Fruit fly (Drosophila melanogaster): ENCODE results near the gene CG31668.

The CG31668 gene

dm6 chr2L:2227316-2227715 is 21.4 kb upstream of the CG31668 start (continued):
- TF ChIP-seq Trl (optimal IDR thresholded peaks at IDR 0.05), result peak; percentile 43 to 50
- no peak for TF ChIP-seq Trl (GFP tag; optimal IDR thresholded peaks at IDR 0.05)
- TF ChIP-seq CG6654 (GFP tag; optimal IDR thresholded peaks at IDR 0.05), result no peak
- TF ChIP-seq dan (GFP tag; IDR thresholded peaks at IDR 0.05), result no peak
- TF ChIP-seq CG3847 (GFP tag; IDR thresholded peaks at IDR 0.05), result no peak
- TF ChIP-seq MBD-R2 (GFP tag; IDR thresholded peaks at IDR 0.05), result no peak
- no peak for TF ChIP-seq Vsx1 (GFP tag; optimal IDR thresholded peaks at IDR 0.05)
- TF ChIP-seq CG4820 (GFP tag; optimal IDR thresholded peaks at IDR 0.05), result no peak
- no peak for TF ChIP-seq CG6175 (GFP tag; IDR thresholded peaks at IDR 0.05)
- peak; percentile 23 for TF ChIP-seq zfh2 (GFP tag; optimal IDR thresholded peaks at IDR 0.05)
- peak; percentile 91 for TF ChIP-seq ci (GFP tag; IDR thresholded peaks at IDR 0.05)
- peak; percentile 46 for TF ChIP-seq gcm (GFP tag; optimal IDR thresholded peaks at IDR 0.05)
- TF ChIP-seq NK7.1 (GFP tag; optimal IDR thresholded peaks at IDR 0.05), result no peak
- TF ChIP-seq vvl (GFP tag; IDR thresholded peaks at IDR 0.05), result peak; percentile 86
- TF ChIP-seq Eip74EF (GFP tag; optimal IDR thresholded peaks at IDR 0.05), result no peak
- no peak for TF ChIP-seq sd (tag; optimal IDR thresholded peaks at IDR 0.05)
- TF ChIP-seq B-H1 (GFP tag; IDR thresholded peaks at IDR 0.05), result peak; percentile 35; the same call in 1 of the 3 replicates
- peak; percentile 69 for TF ChIP-seq dysf (GFP tag; IDR thresholded peaks at IDR 0.05)
- TF ChIP-seq insv (GFP tag; optimal IDR thresholded peaks at IDR 0.05), result no peak
- TF ChIP-seq CG2875 (GFP tag; optimal IDR thresholded peaks at IDR 0.05), result peak; percentile 54
- no peak for TF ChIP-seq hbn (GFP tag; IDR thresholded peaks at IDR 0.05; ENCODE audit: partially characterized antibody)
- TF ChIP-seq disco-r (GFP tag; optimal IDR thresholded peaks at IDR 0.05), result no peak
- no peak for TF ChIP-seq CG12299 (tag; optimal IDR thresholded peaks at IDR 0.05)
- no peak for TF ChIP-seq Tbp (GFP tag; optimal IDR thresholded peaks at IDR 0.05)
- TF ChIP-seq NfI (GFP tag; optimal IDR thresholded peaks at IDR 0.05), result peak; percentile 34
- TF ChIP-seq CG17186 (GFP tag; optimal IDR thresholded peaks at IDR 0.05), result no peak
- no peak for TF ChIP-seq schlank (tag; optimal IDR thresholded peaks at IDR 0.05)
- peak; percentile 35 for TF ChIP-seq CG8388 (GFP tag; optimal IDR thresholded peaks at IDR 0.05)
- peak; percentile 35 for TF ChIP-seq tin (GFP tag; optimal IDR thresholded peaks at IDR 0.05)
- TF ChIP-seq Fer1 (GFP tag; optimal IDR thresholded peaks at IDR 0.05), result peak; percentile 48
- peak; percentile 74; the same call in 2 of the 3 replicates for TF ChIP-seq ase (GFP tag; IDR thresholded peaks at IDR 0.05)
- TF ChIP-seq Dfd (GFP tag; optimal IDR thresholded peaks at IDR 0.05), result no peak
- TF ChIP-seq CG31365 (tag; optimal IDR thresholded peaks at IDR 0.05), result no peak
- peak; percentile 13 for TF ChIP-seq CG3281 (GFP tag; optimal IDR thresholded peaks at IDR 0.05)
- TF ChIP-seq Xrp1 (GFP tag; IDR thresholded peaks at IDR 0.05), result peak; percentile 33; the same call in 1 of the 2 replicates
- no peak for TF ChIP-seq CG14667 (GFP tag; IDR thresholded peaks at IDR 0.05)
- peak; percentile 49 for TF ChIP-seq nom (GFP tag; optimal IDR thresholded peaks at IDR 0.05)
- peak; percentile 26; the same call in 1 of the 2 replicates for TF ChIP-seq CG11696 (GFP tag; IDR thresholded peaks at IDR 0.05)
- no peak for TF ChIP-seq CG10462 (GFP tag; optimal IDR thresholded peaks at IDR 0.05)
- no peak for TF ChIP-seq CG8765 (GFP tag; IDR thresholded peaks at IDR 0.05)
- no peak for TF ChIP-seq CG4730 (GFP tag; IDR thresholded peaks at IDR 0.05)
- no peak for TF ChIP-seq kay (GFP tag; optimal IDR thresholded peaks at IDR 0.05)
- no peak for TF ChIP-seq p53 (GFP tag; optimal IDR thresholded peaks at IDR 0.05)
- TF ChIP-seq Dbx (GFP tag; IDR thresholded peaks at IDR 0.05), result 0 out of 3 replicates have a peak, but pooled peaks have one; percentile 10
- TF ChIP-seq dati (GFP tag; IDR thresholded peaks at IDR 0.05), result no peak; the same call in 1 of the 2 replicates
- TF ChIP-seq CG12104 (GFP tag; optimal IDR thresholded peaks at IDR 0.05), result peak; percentile 14
- TF ChIP-seq scrt (GFP tag; optimal IDR thresholded peaks at IDR 0.05), result no peak
- no peak for TF ChIP-seq sna (GFP tag; IDR thresholded peaks at IDR 0.05; ENCODE audit: partially characterized antibody)
- TF ChIP-seq tap (tag; optimal IDR thresholded peaks at IDR 0.05), result peak; percentile 64
- TF ChIP-seq CG7357 (GFP tag; IDR thresholded peaks at IDR 0.05), result 0 out of 3 replicates have a peak, but pooled peaks have one; percentile 6
- peak; percentile 54; the same call in 1 of the 2 replicates for TF ChIP-seq H2.0 (GFP tag; IDR thresholded peaks at IDR 0.05)
- TF ChIP-seq sima (GFP tag; optimal IDR thresholded peaks at IDR 0.05), result no peak
